Worm (Caenorhabditis elegans) whole organism, midembryonic: ENCODE results near the gene fbxb-105.

ENCODE experiments used
- T22C8.4 ChIP-seq: fragments of 200-800 bp; sonication (Bioruptor generic); IDR thresholded peaks from 2 replicates; pipeline ENCODE4 v1.3.6; 2022; ENCODE audit warnings: missing genetic modification characterization, missing compliant biosample characterization
- cog-1 ChIP-seq: sonication (generic microtip); optimal IDR thresholded peaks from 2 replicates; lab custom pipeline; 2016; ENCODE audit warnings: missing genetic modification characterization, missing compliant biosample characterization
- flt-1 ChIP-seq: fragments of 200-800 bp; sonication (Bioruptor generic); IDR thresholded peaks from 2 replicates; pipeline ENCODE4 v1.3.6; 2022; ENCODE audit warnings: missing genetic modification characterization, missing compliant biosample characterization
- klf-2 ChIP-seq: fragments of 200-800 bp; sonication (Bioruptor generic); conservative IDR thresholded peaks from 2 replicates; pipeline ENCODE4 v1.3.6; 2022; ENCODE audit warnings: missing genetic modification reagents, missing genetic modification characterization, missing compliant biosample characterization
- med-1 ChIP-seq: sonication (generic microtip); optimal IDR thresholded peaks from 2 replicates; lab custom pipeline; 2017; ENCODE audit warnings: missing genetic modification characterization, mild to moderate bottlenecking, missing compliant biosample characterization, antibody characterized with exemption, missing genetic modification reagents; ENCODE audit not compliant: insufficient read depth
- ref-1 ChIP-seq: fragments of 200-800 bp; sonication (Bioruptor generic); conservative IDR thresholded peaks from 2 replicates; pipeline ENCODE4 v1.3.6; 2022; ENCODE audit warnings: missing genetic modification reagents, missing genetic modification characterization, missing compliant biosample characterization
- tab-1 ChIP-seq: fragments of 200-800 bp; sonication (Bioruptor generic); IDR thresholded peaks from 2 replicates; pipeline ENCODE4 v1.3.6; 2022; ENCODE audit warnings: missing genetic modification characterization, missing compliant biosample characterization
- ztf-23 ChIP-seq: fragments of 200-800 bp; sonication (Bioruptor generic); IDR thresholded peaks from 2 replicates; pipeline ENCODE4 v1.3.6; 2022; ENCODE audit warnings: missing genetic modification reagents, missing genetic modification characterization, missing compliant biosample characterization
- ztf-29 ChIP-seq: fragments of 200-800 bp; sonication (Bioruptor generic); IDR thresholded peaks from 2 replicates; pipeline ENCODE4 v1.3.6; 2022; ENCODE audit warnings: missing genetic modification reagents, missing genetic modification characterization, missing compliant biosample characterization

The fbxb-105 gene

DNA sequence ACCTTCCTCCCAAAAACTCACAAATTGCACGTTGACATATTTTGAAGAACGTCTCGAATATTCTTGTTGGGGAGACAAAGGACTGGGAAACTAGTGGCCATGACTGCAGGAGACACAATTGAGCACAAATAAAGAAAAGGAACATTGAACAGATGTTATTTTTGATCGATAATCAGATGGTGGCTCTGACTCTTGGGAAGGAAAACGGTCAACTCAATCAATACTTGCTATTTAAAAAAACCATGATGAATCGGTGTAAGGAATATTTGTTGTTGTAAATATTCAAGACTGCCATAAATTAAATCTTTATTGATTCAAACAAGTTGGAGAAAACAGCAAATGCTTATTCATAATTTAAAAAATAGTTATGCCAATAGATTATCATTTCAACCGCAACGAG is at the start of gene fbxb-105:
Gene fbxb-105 (minus strand): TSS at position 101 of the 400 bp plus-strand sequence.
- no peak for TF ChIP-seq tab-1 (GFP tag; lab: Robert Waterston, UW)
- no peak for TF ChIP-seq ztf-23 (GFP tag; lab: Robert Waterston, UW)
- TF ChIP-seq flt-1 (GFP tag; lab: Robert Waterston, UW), result no peak
- TF ChIP-seq med-1, result no peak
- no peak for TF ChIP-seq ztf-29 (GFP tag; lab: Robert Waterston, UW)
- no peak for TF ChIP-seq klf-2
- no peak for TF ChIP-seq cog-1 (tag; lab: Kevin White, UChicago)
- no peak for TF ChIP-seq ref-1
- TF ChIP-seq T22C8.4 (GFP tag; lab: Robert Waterston, UW), result no peak

ce11 chrII:2816676-2817075 is 46.0 kb upstream of the fbxb-105 start, which contains the start of gene set-13:
TSS of gene set-13 (plus strand) at chrII:2816976.
- no peak for TF ChIP-seq ref-1
- TF ChIP-seq T22C8.4 (GFP tag; lab: Robert Waterston, UW), result no peak
- TF ChIP-seq tab-1 (GFP tag; lab: Robert Waterston, UW), result no peak
- TF ChIP-seq flt-1 (GFP tag; lab: Robert Waterston, UW), result no peak
- TF ChIP-seq klf-2, result no peak
- no peak for TF ChIP-seq cog-1 (tag; lab: Kevin White, UChicago)
- no peak for TF ChIP-seq ztf-29 (GFP tag; lab: Robert Waterston, UW)
- TF ChIP-seq ztf-23 (GFP tag; lab: Robert Waterston, UW), result no peak
- TF ChIP-seq med-1, result no peak

ce11 chrII:2815444-2815843 is 44.8 kb upstream of the fbxb-105 start, which contains the start of gene K12H6.2:
TSS of gene K12H6.2 (minus strand) at chrII:2815544.
- TF ChIP-seq flt-1 (GFP tag; lab: Robert Waterston, UW), result no peak
- TF ChIP-seq klf-2, result no peak
- TF ChIP-seq med-1, result no peak
- no peak for TF ChIP-seq cog-1 (tag; lab: Kevin White, UChicago)
- no peak for TF ChIP-seq T22C8.4 (GFP tag; lab: Robert Waterston, UW)
- TF ChIP-seq ztf-29 (GFP tag; lab: Robert Waterston, UW), result no peak
- TF ChIP-seq ztf-23 (GFP tag; lab: Robert Waterston, UW), result no peak
- TF ChIP-seq ref-1, result no peak
- TF ChIP-seq tab-1 (GFP tag; lab: Robert Waterston, UW), result no peak

DNA sequence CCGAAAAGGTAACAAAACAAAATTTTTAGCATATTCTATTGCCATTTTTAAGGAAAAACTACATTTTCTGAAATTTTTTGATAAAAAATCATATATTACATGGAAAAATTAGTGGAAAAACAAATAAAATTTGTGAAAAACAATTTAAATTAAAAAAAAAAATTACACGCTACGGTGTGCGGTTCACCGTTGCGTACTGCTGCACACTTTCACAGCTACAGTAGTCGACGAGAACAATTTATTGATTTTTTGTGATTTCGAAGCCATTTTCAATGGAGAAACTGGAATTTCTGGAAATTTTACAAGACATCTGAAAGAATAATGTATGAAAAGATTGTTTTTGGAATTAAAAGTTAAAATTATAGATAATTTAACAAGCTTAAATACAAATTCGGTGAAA is 44.3 kb upstream of the fbxb-105 start:
- no peak for TF ChIP-seq tab-1 (GFP tag; lab: Robert Waterston, UW)
- TF ChIP-seq ztf-29 (GFP tag; lab: Robert Waterston, UW), result no peak
- TF ChIP-seq ztf-23 (GFP tag; lab: Robert Waterston, UW), result no peak
- no peak for TF ChIP-seq klf-2
- no peak for TF ChIP-seq T22C8.4 (GFP tag; lab: Robert Waterston, UW)
- TF ChIP-seq ref-1, result no peak
- TF ChIP-seq med-1, result no peak
- TF ChIP-seq cog-1 (tag; lab: Kevin White, UChicago), result no peak
- TF ChIP-seq flt-1 (GFP tag; lab: Robert Waterston, UW), result no peak

DNA sequence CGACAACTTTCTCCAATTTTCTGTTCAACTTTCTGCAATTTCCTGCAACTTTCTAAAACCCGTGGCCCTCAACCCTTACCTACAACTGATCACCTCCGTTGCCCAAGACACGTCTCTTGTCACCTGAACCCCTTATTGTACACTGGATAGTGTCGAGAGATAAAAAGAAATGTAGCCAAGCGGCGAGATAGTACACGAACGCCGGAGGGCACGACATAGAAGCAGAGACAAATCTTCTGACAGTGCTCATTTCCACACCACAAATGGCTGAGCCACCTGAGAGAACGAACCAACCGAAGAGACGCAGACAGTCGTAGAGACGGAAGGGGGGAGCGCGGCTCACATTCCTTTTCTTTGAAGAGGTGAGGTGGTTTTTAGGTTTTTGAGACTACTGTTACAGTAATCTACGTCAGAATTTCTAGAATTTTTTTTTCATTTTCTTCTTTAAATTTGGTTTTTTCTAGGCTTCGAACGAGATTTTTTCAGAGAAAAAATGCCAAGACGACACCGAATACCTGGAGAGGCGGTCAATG is 37.1 kb upstream of the fbxb-105 start, which contains the start of gene K12H6.12:
Gene K12H6.12 (plus strand): TSS at position 483 of the 533 bp plus-strand sequence.
- TF ChIP-seq flt-1 (GFP tag; lab: Robert Waterston, UW) (no peak), tab-1 (GFP tag; lab: Robert Waterston, UW) (no peak), med-1 (no peak), klf-2 (no peak), ref-1 (no peak), ztf-23 (GFP tag; lab: Robert Waterston, UW) (no peak), cog-1 (tag; lab: Kevin White, UChicago) (no peak), T22C8.4 (GFP tag; lab: Robert Waterston, UW) (no peak), ztf-29 (GFP tag; lab: Robert Waterston, UW) (no peak)

DNA sequence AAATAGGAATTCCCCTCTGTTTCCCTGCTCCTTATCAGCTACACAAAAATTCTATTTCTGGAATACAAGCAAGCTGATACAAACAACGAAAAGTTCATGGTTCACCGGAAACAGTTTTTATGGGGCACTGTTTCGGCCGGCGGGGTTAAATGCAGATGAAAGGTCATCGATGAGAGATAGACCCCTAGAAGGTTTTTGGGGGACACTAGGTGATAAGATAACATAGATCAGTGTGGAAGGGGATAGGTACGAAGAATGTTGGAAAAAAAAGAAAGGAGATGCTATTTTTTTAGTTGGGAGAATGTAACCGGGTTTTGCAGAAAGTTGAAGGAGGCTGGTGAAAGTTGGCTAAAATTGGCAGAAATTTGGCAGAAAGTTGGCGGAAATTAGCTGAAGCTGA is 34.9 kb upstream of the fbxb-105 start:
- TF ChIP-seq klf-2 (no peak), ztf-23 (GFP tag; lab: Robert Waterston, UW) (no peak), T22C8.4 (GFP tag; lab: Robert Waterston, UW) (no peak), cog-1 (tag; lab: Kevin White, UChicago) (no peak)

DNA sequence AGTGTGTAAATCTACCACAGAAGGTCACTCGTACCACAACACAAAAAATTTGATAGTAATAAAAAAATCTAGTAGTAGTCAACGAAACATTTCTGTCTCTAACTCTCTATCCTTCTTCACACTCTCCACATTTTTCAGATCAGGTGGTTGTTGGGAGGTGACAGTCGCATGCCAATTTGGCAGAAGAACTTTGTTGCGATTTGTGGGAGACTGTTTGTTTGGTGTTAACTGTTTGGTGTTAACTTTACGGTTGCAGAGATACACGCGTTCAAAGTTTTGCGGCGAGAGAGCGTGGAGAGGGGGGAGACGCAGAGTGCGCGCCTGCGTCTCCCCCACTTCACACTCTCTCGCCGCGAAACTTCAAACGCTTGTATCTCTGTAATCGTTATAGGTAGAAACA is 34.3 kb upstream of the fbxb-105 start:
- TF ChIP-seq flt-1 (GFP tag; lab: Robert Waterston, UW), result no peak
- no peak for TF ChIP-seq med-1
- no peak for TF ChIP-seq klf-2
- TF ChIP-seq T22C8.4 (GFP tag; lab: Robert Waterston, UW), result no peak
- TF ChIP-seq tab-1 (GFP tag; lab: Robert Waterston, UW), result no peak
- TF ChIP-seq ztf-29 (GFP tag; lab: Robert Waterston, UW), result no peak
- no peak for TF ChIP-seq ztf-23 (GFP tag; lab: Robert Waterston, UW)
- TF ChIP-seq cog-1 (tag; lab: Kevin White, UChicago), result no peak
- TF ChIP-seq ref-1, result no peak

DNA sequence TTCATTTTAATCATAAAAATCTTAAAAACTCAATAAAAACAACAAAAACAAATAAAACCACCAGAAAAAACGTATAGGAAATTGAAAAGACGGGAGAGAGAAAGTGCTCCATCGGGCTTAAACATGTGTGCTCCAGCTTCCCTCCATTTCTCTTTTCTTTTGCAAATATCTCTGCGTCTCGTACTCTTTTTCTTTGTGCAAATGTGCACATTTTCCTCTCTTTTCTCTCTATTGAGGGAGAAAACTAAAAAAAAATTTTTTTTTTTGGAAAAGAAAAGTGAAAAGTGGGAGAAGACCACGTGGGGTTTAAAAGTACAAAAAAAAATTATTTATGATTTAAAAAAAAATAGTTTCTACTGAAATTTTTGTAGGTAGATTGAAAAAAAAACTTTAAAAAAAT is 33.6 kb upstream of the fbxb-105 start:
- TF ChIP-seq flt-1 (GFP tag; lab: Robert Waterston, UW) (no peak), cog-1 (tag; lab: Kevin White, UChicago) (no peak), ztf-23 (GFP tag; lab: Robert Waterston, UW) (no peak), klf-2 (no peak), ztf-29 (GFP tag; lab: Robert Waterston, UW) (no peak), tab-1 (GFP tag; lab: Robert Waterston, UW) (no peak), ref-1 (no peak), T22C8.4 (GFP tag; lab: Robert Waterston, UW) (no peak), med-1 (no peak)

- no peak for TF ChIP-seq klf-2
- no peak for TF ChIP-seq ref-1
- no peak for TF ChIP-seq med-1
- TF ChIP-seq flt-1 (GFP tag; lab: Robert Waterston, UW), result no peak
- TF ChIP-seq T22C8.4 (GFP tag; lab: Robert Waterston, UW), result no peak
- no peak for TF ChIP-seq tab-1 (GFP tag; lab: Robert Waterston, UW)
- no peak for TF ChIP-seq ztf-29 (GFP tag; lab: Robert Waterston, UW)
- TF ChIP-seq ztf-23 (GFP tag; lab: Robert Waterston, UW), result no peak
- no peak for TF ChIP-seq cog-1 (tag; lab: Kevin White, UChicago)
These were observed 32.3 kb upstream of the fbxb-105 start for ce11 chrII:2802804-2803586.
